Fruit fly (Drosophila melanogaster) whole organism, embryonic: ENCODE measurements around the gene Adgf-D.

Experiments used
- Adf1 ChIP-seq: fragments of 200-800 bp; sonication (Bioruptor generic); IDR thresholded peaks from 2 replicates; pipeline ENCODE4 v1.3.6; 2022; ENCODE audit warnings: missing biosample characterization, missing genetic modification characterization
- Aef1 ChIP-seq: fragments of 200-800 bp; sonication (Bioruptor generic); IDR thresholded peaks from 3 replicates; pipeline ENCODE4 v1.3.6; 2022; ENCODE audit warnings: missing biosample characterization, missing genetic modification characterization
- Antp ChIP-seq: fragments of 200-800 bp; sonication (Bioruptor generic); optimal IDR thresholded peaks from 3 replicates; lab custom pipeline; 2016; ENCODE audit warnings: missing biosample characterization, missing genetic modification characterization
- B-H1 ChIP-seq: fragments of 200-800 bp; sonication (Bioruptor generic); IDR thresholded peaks from 3 replicates; pipeline ENCODE4 v1.3.6; 2022; ENCODE audit warnings: missing biosample characterization, missing genetic modification characterization
- CG10462 ChIP-seq: fragments of 200-800 bp; sonication (Bioruptor generic); optimal IDR thresholded peaks from 2 replicates; lab custom pipeline; 2016; ENCODE audit warnings: missing biosample characterization, missing genetic modification characterization
- CG12942 ChIP-seq: fragments of 200-800 bp; sonication (Bioruptor generic); optimal IDR thresholded peaks from 3 replicates; lab custom pipeline; 2016; ENCODE audit warnings: missing biosample characterization, missing genetic modification characterization
- CG13775 ChIP-seq: fragments of 200-800 bp; sonication (Bioruptor generic); optimal IDR thresholded peaks from 3 replicates; lab custom pipeline; 2017; ENCODE audit warnings: missing biosample characterization, mild to moderate bottlenecking, missing genetic modification characterization
- CG14050 ChIP-seq: fragments of 200-800 bp; sonication (Bioruptor generic); IDR thresholded peaks from 3 replicates; pipeline ENCODE4 v1.3.6; 2022; ENCODE audit warnings: missing biosample characterization, missing genetic modification characterization
- CG14860 ChIP-seq: fragments of 200-800 bp; sonication (Bioruptor generic); IDR thresholded peaks from 3 replicates; pipeline ENCODE4 v1.3.6; 2022; ENCODE audit warnings: missing biosample characterization, missing genetic modification characterization; ENCODE audit not compliant: partially characterized antibody
- CG14965 ChIP-seq: fragments of 200-800 bp; sonication (Bioruptor generic); optimal IDR thresholded peaks from 2 replicates; lab custom pipeline; 2016; ENCODE audit warnings: missing biosample characterization, missing genetic modification characterization, borderline replicate concordance
- CG1529 ChIP-seq: fragments of 200-800 bp; sonication (Bioruptor generic); optimal IDR thresholded peaks from 3 replicates; lab custom pipeline; 2018; ENCODE audit warnings: missing biosample characterization, missing genetic modification characterization
- CG2678 ChIP-seq: fragments of 200-800 bp; sonication (Bioruptor generic); optimal IDR thresholded peaks from 3 replicates; lab custom pipeline; 2019; ENCODE audit warnings: missing biosample characterization, mild to moderate bottlenecking, missing genetic modification characterization, moderate library complexity
- CG5953 ChIP-seq: fragments of 200-800 bp; sonication (Bioruptor generic); IDR thresholded peaks from 2 replicates; pipeline ENCODE4 v1.3.6; 2022; ENCODE audit warnings: missing biosample characterization, missing genetic modification characterization
- CG6254 ChIP-seq: fragments of 200-800 bp; sonication (Bioruptor generic); optimal IDR thresholded peaks from 3 replicates; lab custom pipeline; 2017; ENCODE audit warnings: mild to moderate bottlenecking, missing biosample characterization, missing genetic modification reagents, missing genetic modification characterization
- CG6683 ChIP-seq: fragments of 200-800 bp; sonication (Bioruptor generic); optimal IDR thresholded peaks from 2 replicates; lab custom pipeline; 2017; ENCODE audit warnings: missing biosample characterization, mild to moderate bottlenecking, missing genetic modification characterization, missing genetic modification reagents
- CG8089 ChIP-seq: fragments of 200-800 bp; sonication (Bioruptor generic); optimal IDR thresholded peaks from 3 replicates; lab custom pipeline; 2016; ENCODE audit warnings: missing biosample characterization, missing genetic modification characterization
- CG8765 ChIP-seq: fragments of 200-800 bp; sonication (Bioruptor generic); IDR thresholded peaks from 2 replicates; pipeline ENCODE4 v1.3.6; 2022; ENCODE audit warnings: missing biosample characterization, missing genetic modification characterization
- D ChIP-seq, 2 experiments: fragments of 200-800 bp in 1 of 2; fragments of >200 bp in 1 of 2; sonication (Bioruptor generic) in 1 of 2; optimal IDR thresholded peaks; 2 replicates in 1 of 2; 3 replicates in 1 of 2; lab custom pipeline; 2017; ENCODE audit warnings: mild to moderate bottlenecking in 1 of 2, missing biosample characterization in 1 of 2, missing genetic modification characterization in 1 of 2, missing genetic modification reagents in 1 of 2
- Dfd ChIP-seq, 2 experiments: fragments of >200 bp; optimal IDR thresholded peaks; 2 replicates each; lab custom pipeline; 2017; ENCODE audit warnings: missing biosample characterization in 2 of 2, missing genetic modification characterization in 2 of 2
- Dp ChIP-seq: fragments of 200-800 bp; sonication (Bioruptor generic); optimal IDR thresholded peaks from 2 replicates; lab custom pipeline; 2018; ENCODE audit warnings: missing biosample characterization, mild to moderate bottlenecking, missing genetic modification characterization, moderate library complexity
- Ets65A ChIP-seq: fragments of 200-800 bp; sonication (Bioruptor generic); peaks from one replicate; lab custom pipeline; 2016; ENCODE audit warnings: missing biosample characterization, missing genetic modification characterization
- Gsc ChIP-seq: fragments of 200-800 bp; sonication (Bioruptor generic); IDR thresholded peaks from 2 replicates; pipeline ENCODE4 v1.3.6; 2022; ENCODE audit warnings: missing biosample characterization, missing genetic modification characterization
- HLHmδ ChIP-seq: fragments of 200-800 bp; sonication (Bioruptor generic); optimal IDR thresholded peaks from 2 replicates; lab custom pipeline; 2018; ENCODE audit warnings: missing biosample characterization, mild to moderate bottlenecking, missing genetic modification characterization, moderate library complexity
- HmgZ ChIP-seq: fragments of 200-800 bp; sonication (Bioruptor generic); optimal IDR thresholded peaks from 2 replicates; lab custom pipeline; 2018; ENCODE audit warnings: missing biosample characterization, mild to moderate bottlenecking, missing genetic modification characterization
- NFAT ChIP-seq: fragments of 200-800 bp; sonication (Bioruptor generic); IDR thresholded peaks from 2 replicates; pipeline ENCODE4 v1.3.6; 2022; ENCODE audit warnings: missing biosample characterization, missing genetic modification characterization
- Sox100B ChIP-seq: fragments of 200-800 bp; sonication (Bioruptor generic); optimal IDR thresholded peaks from 3 replicates; lab custom pipeline; 2018; ENCODE audit warnings: missing biosample characterization, mild to moderate bottlenecking, missing genetic modification characterization
- aop ChIP-seq: fragments of 200-800 bp; sonication (Bioruptor generic); IDR thresholded peaks from 2 replicates; pipeline ENCODE4 v1.3.6; 2022; ENCODE audit warnings: missing biosample characterization, missing genetic modification characterization
- br ChIP-seq: fragments of >200 bp; optimal IDR thresholded peaks from 2 replicates; lab custom pipeline; 2017
- chinmo ChIP-seq: fragments of 200-800 bp; sonication (Bioruptor generic); IDR thresholded peaks from 4 replicates; pipeline ENCODE4 v1.3.6; 2022; ENCODE audit warnings: missing biosample characterization, missing genetic modification characterization; ENCODE audit not compliant: partially characterized antibody
- crc ChIP-seq: fragments of 200-800 bp; sonication (Bioruptor generic); optimal IDR thresholded peaks from 2 replicates; lab custom pipeline; 2016; ENCODE audit warnings: missing biosample characterization, missing genetic modification characterization
- dan ChIP-seq: fragments of 200-800 bp; sonication (Bioruptor generic); IDR thresholded peaks from 2 replicates; pipeline ENCODE4 v1.3.6; 2022; ENCODE audit warnings: missing biosample characterization, missing genetic modification characterization
- dati ChIP-seq: fragments of 200-800 bp; sonication (Bioruptor generic); IDR thresholded peaks from 2 replicates; pipeline ENCODE4 v1.3.6; 2022; ENCODE audit warnings: missing biosample characterization, missing genetic modification characterization
- fd96Cb ChIP-seq: fragments of 200-800 bp; sonication (Bioruptor generic); optimal IDR thresholded peaks from 2 replicates; lab custom pipeline; 2018; ENCODE audit warnings: missing biosample characterization, mild to moderate bottlenecking, missing genetic modification characterization, moderate library complexity
- fru ChIP-seq: fragments of >200 bp; optimal IDR thresholded peaks from 2 replicates; lab custom pipeline; 2017
- gce ChIP-seq: fragments of 200-800 bp; sonication (Bioruptor generic); IDR thresholded peaks from 3 replicates; pipeline ENCODE4 v1.3.6; 2022; ENCODE audit warnings: missing biosample characterization, missing genetic modification characterization
- her ChIP-seq: fragments of 200-800 bp; sonication (Bioruptor generic); optimal IDR thresholded peaks from 2 replicates; lab custom pipeline; 2016; ENCODE audit warnings: missing biosample characterization, missing genetic modification characterization
- maf-S ChIP-seq: fragments of 200-800 bp; sonication (Bioruptor generic); optimal IDR thresholded peaks from 2 replicates; lab custom pipeline; 2016; ENCODE audit warnings: missing biosample characterization, missing genetic modification characterization
- prd ChIP-seq, 3 experiments: fragments of >200 bp in 2 of 3; fragments of 200-800 bp in 1 of 3; sonication (Bioruptor generic) in 1 of 3; optimal IDR thresholded peaks in 2 of 3; IDR thresholded peaks in 1 of 3; 2 replicates in 2 of 3; 3 replicates in 1 of 3; pipeline versions ENCODE4 v1.3.6 to Lab custom; 2017 to 2022; ENCODE audit warnings: missing biosample characterization in 1 of 3, missing genetic modification characterization in 1 of 3
- sens ChIP-seq: fragments of 200-800 bp; sonication (Bioruptor generic); peaks from one replicate; lab custom pipeline; 2016; ENCODE audit warnings: missing biosample characterization, missing genetic modification characterization
- shn ChIP-seq: fragments of 200-800 bp; sonication (Bioruptor generic); optimal IDR thresholded peaks from 3 replicates; lab custom pipeline; 2016; ENCODE audit warnings: missing biosample characterization, missing genetic modification characterization
- sim ChIP-seq: fragments of 200-800 bp; sonication (Bioruptor generic); IDR thresholded peaks from 2 replicates; pipeline ENCODE4 v1.3.6; 2022; ENCODE audit warnings: missing biosample characterization, missing genetic modification characterization
- sr ChIP-seq: fragments of 200-800 bp; sonication (Bioruptor generic); IDR thresholded peaks from 3 replicates; pipeline ENCODE4 v1.3.6; 2022; ENCODE audit warnings: missing biosample characterization, missing genetic modification characterization
- tap ChIP-seq: fragments of 200-800 bp; optimal IDR thresholded peaks from 3 replicates; lab custom pipeline; 2019; ENCODE audit warnings: missing biosample characterization, mild to moderate bottlenecking, missing genetic modification characterization, moderate library complexity
- twi ChIP-seq: fragments of 200-800 bp; optimal IDR thresholded peaks from 2 replicates; lab custom pipeline; 2019; ENCODE audit warnings: missing biosample characterization, mild to moderate bottlenecking, missing genetic modification characterization, moderate library complexity
- vfl ChIP-seq: fragments of 200-800 bp; sonication (Bioruptor generic); optimal IDR thresholded peaks from 2 replicates; lab custom pipeline; 2016; ENCODE audit warnings: missing biosample characterization, missing genetic modification characterization
- wek ChIP-seq: fragments of 200-800 bp; sonication (Bioruptor generic); optimal IDR thresholded peaks from 3 replicates; lab custom pipeline; 2018; ENCODE audit warnings: missing biosample characterization, mild to moderate bottlenecking, missing genetic modification characterization, moderate library complexity
- yki ChIP-seq: fragments of >200 bp; optimal IDR thresholded peaks from 3 replicates; lab custom pipeline; 2018
- zen2 ChIP-seq: fragments of 200-800 bp; sonication (Bioruptor generic); IDR thresholded peaks from 3 replicates; pipeline ENCODE4 v1.3.6; 2022; ENCODE audit warnings: missing biosample characterization, missing genetic modification characterization; ENCODE audit not compliant: partially characterized antibody
- zfh1 ChIP-seq: fragments of 200-800 bp; sonication (Bioruptor generic); IDR thresholded peaks from 3 replicates; pipeline ENCODE4 v1.3.6; 2022; ENCODE audit warnings: missing biosample characterization, missing genetic modification characterization

The Adgf-D gene

DNA sequence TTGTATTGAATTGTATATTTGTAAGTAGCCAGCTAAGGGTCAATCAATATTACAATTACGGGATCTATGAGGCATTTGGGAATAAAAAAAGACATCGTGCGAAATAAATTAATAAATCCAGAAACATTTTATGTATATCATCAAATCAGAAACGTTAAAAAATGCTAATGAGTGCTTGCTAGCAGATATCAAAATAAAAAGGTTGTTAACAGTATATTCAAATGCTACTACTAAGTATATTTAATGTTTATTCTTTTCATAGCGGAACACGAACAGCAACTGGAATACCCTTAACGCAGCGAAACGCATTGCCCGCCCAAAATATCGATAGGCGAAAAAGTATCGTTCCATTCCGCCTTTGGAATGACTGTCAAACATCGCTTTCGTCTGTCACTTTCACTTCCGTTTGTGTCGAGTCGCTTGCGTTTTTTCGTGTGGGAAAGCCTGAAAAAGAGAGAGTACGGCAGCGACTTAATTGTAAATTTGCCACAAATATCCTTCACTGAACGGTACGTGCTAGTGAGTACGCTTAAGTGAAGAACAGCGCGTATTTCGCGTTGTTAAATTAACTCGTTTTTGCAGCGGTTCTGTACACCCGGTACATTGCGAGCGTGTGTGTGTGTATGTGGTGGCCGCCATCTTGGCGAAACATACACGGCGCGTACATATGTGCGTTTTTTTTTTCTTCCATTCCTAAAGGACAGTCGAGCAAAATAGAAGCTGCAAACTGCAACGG is 44.1 kb downstream of the Adgf-D start, which contains the start of gene B52 (continued):
- TF ChIP-seq crc (GFP tag; lab: Kevin White, UChicago): peak; percentile 55
- peak; percentile 27 for TF ChIP-seq CG8089 (GFP tag; lab: Kevin White, UChicago)
- 0 out of 2 replicates have a peak, but pooled peaks have one; percentile 40 for TF ChIP-seq dati (GFP tag; lab: Robert Waterston, UW)
- peak; percentile 28; the same call in 2 of the 3 replicates for TF ChIP-seq B-H1 (GFP tag; lab: Robert Waterston, UW)
- peak; percentile 42 for TF ChIP-seq CG1529 (GFP tag; lab: Kevin White, UChicago)
- peak; percentile 31 for TF ChIP-seq fd96Cb
- TF ChIP-seq CG14050 (GFP tag; lab: Robert Waterston, UW): no peak
- TF ChIP-seq chinmo (GFP tag; lab: Robert Waterston, UW): 0 out of 4 replicates have a peak, but pooled peaks have one; percentile 25
- TF ChIP-seq HLHmδ (GFP tag; lab: Kevin White, UChicago): peak; percentile 90
- TF ChIP-seq br (lab: Kevin White, UChicago): no peak
- peak; percentile 87 for TF ChIP-seq sens (GFP tag; lab: Kevin White, UChicago)
- TF ChIP-seq Gsc (GFP tag; lab: Robert Waterston, UW): no peak; the same call in 1 of the 2 replicates
- peak; percentile 8 for TF ChIP-seq CG6683 (GFP tag; lab: Kevin White, UChicago)
- TF ChIP-seq wek (GFP tag; lab: Kevin White, UChicago): peak; percentile 92
- TF ChIP-seq HmgZ (tag; lab: Kevin White, UChicago): peak; percentile 61
- peak; percentile 20 for TF ChIP-seq vfl (GFP tag; lab: Kevin White, UChicago)
- no peak for TF ChIP-seq Dfd (GFP tag; optimal IDR thresholded peaks at IDR 0.05; lab: Kevin White, UChicago)
- TF ChIP-seq Ets65A (GFP tag; lab: Kevin White, UChicago): peak; percentile 92
- TF ChIP-seq Sox100B (GFP tag; lab: Kevin White, UChicago): peak; percentile 62
- peak; percentile 8 for TF ChIP-seq D (optimal IDR thresholded peaks at IDR 0.05; lab: Kevin White, UChicago)
- peak; percentile 41 for TF ChIP-seq D (GFP tag; optimal IDR thresholded peaks at IDR 0.05; lab: Kevin White, UChicago)
- TF ChIP-seq zfh1 (GFP tag; lab: Robert Waterston, UW): peak; percentile 77
- TF ChIP-seq sim (GFP tag; lab: Robert Waterston, UW): no peak
- TF ChIP-seq CG2678 (tag; lab: Kevin White, UChicago): no peak
- TF ChIP-seq Aef1: peak; percentile 55; the same call in 1 of the 3 replicates
- no peak; the same call in 2 of the 3 replicates for TF ChIP-seq CG14860 (GFP tag; lab: Robert Waterston, UW)
- peak; percentile 78; the same call in 1 of the 2 replicates for TF ChIP-seq NFAT (GFP tag; lab: Robert Waterston, UW)
- TF ChIP-seq aop (GFP tag; lab: Robert Waterston, UW): no peak
- TF ChIP-seq CG12942 (GFP tag; lab: Kevin White, UChicago): no peak
- TF ChIP-seq gce (GFP tag; lab: Robert Waterston, UW): peak; percentile 70; the same call in 1 of the 3 replicates
- peak; percentile 24; the same call in 1 of the 2 replicates for TF ChIP-seq Adf1 (GFP tag; lab: Robert Waterston, UW)
- TF ChIP-seq shn (GFP tag; lab: Kevin White, UChicago): peak; percentile 56
- 0 out of 2 replicates have a peak, but pooled peaks have one; percentile 41 for TF ChIP-seq CG8765 (GFP tag; lab: Robert Waterston, UW)
- TF ChIP-seq CG13775 (GFP tag; lab: Kevin White, UChicago): peak; percentile 66
- no peak for TF ChIP-seq CG14965 (GFP tag; lab: Kevin White, UChicago)
- peak; percentile 15 for TF ChIP-seq Dp (GFP tag; lab: Kevin White, UChicago)
- TF ChIP-seq yki: no peak
- TF ChIP-seq twi (tag; lab: Kevin White, UChicago): no peak
- peak; percentile 48 for TF ChIP-seq Antp
- peak; percentile 42 for TF ChIP-seq maf-S
- no peak for TF ChIP-seq CG10462 (GFP tag; lab: Kevin White, UChicago)
- no peak for TF ChIP-seq prd (optimal IDR thresholded peaks at IDR 0.05; lab: Kevin White, UChicago)
- TF ChIP-seq prd (GFP tag; IDR thresholded peaks at IDR 0.05; lab: Robert Waterston, UW): peak; percentile 66
- TF ChIP-seq tap (tag; lab: Kevin White, UChicago): no peak
- peak; percentile 62 for TF ChIP-seq CG6254
- peak; percentile 71 for TF ChIP-seq her
- TF ChIP-seq fru (lab: Kevin White, UChicago): no peak
- no peak for TF ChIP-seq CG5953 (GFP tag; lab: Robert Waterston, UW)
- peak; percentile 34; the same call in 1 of the 3 replicates for TF ChIP-seq sr
- TF ChIP-seq dan (GFP tag; lab: Robert Waterston, UW): no peak
- no peak for TF ChIP-seq zen2 (GFP tag; lab: Robert Waterston, UW)
